Fruit fly (Drosophila melanogaster) S2 (cell line): ENCODE results near the gene CG3448.

Experiments used
- CG8478 ChIP-seq: fragments of >200 bp; optimal IDR thresholded peaks from 2 replicates; lab custom pipeline; 2018
- CTCF ChIP-seq, 2 experiments: fragments of >200 bp; optimal IDR thresholded peaks; 2 replicates each; lab custom pipeline; 2018

DNA sequence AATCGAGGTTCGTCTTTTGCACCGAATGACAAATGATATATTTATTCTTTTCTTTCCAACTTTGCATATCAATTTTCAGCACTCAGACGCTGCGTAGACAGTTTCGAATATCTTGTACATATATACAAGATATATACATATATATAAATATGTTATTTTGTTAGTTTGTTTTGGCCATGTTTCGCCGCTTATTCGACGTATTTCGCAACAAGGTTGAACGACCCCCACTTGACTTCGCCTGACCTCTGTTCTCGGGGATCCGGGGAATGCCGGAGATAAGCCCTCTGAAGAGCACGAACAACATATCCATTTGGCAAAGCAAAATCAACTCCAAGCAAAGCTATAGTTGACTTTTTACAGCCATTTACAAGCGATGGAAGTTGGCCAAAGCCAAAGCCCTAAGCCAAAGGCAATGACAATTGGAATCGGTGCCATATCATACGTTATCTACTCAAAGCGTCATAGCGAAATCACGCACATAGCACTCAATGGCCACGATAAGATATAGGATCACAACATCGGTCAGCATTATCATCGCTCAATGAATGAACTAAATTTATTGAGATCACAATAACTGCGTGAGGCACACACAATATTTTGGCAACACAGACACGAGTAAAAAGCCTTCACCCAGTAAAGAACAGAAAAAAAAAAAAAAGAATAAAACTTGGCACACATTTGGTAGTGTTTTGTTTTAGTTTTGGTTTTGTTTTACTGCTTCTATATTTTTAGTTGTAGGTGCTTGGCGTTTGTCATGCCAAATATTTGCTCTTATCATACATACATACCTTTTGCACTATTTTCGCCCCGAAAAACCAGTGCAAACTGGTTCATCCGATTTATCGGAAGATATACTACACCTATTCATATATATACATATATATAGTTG lies 48.8 kb upstream of the CG3448 start:
- TF ChIP-seq CG8478 (lab: Kevin White, UChicago) (no peak), CTCF (optimal IDR thresholded peaks at IDR 0.05; lab: Kevin White, UChicago) (no peak)
